Worm (Caenorhabditis elegans): ENCODE data around the gene sams-1.
"Not testable (repeated sequence)": the region's sequence is repeated elsewhere in the genome, so short reads cannot be mapped to it uniquely, and the experiment has no call there.

- not testable (repeated sequence) for TF ChIP-seq snpc-4 (tag; optimal IDR thresholded peaks at IDR 0.05); skn-1 (tag; optimal IDR thresholded peaks at IDR 0.05); unc-62 (GFP tag; optimal IDR thresholded peaks at IDR 0.05); elt-3 (tag; optimal IDR thresholded peaks at IDR 0.05); blmp-1 (tag; optimal IDR thresholded peaks at IDR 0.05); nhr-76 (tag; optimal IDR thresholded peaks at IDR 0.05); nhr-237 (tag; optimal IDR thresholded peaks at IDR 0.05); ztf-4 (tag; optimal IDR thresholded peaks at IDR 0.05)
Observed at ce11 chrX:11961103-11961502, 4.7 kb upstream of the sams-1 start, which contains the start of gene C49F5.13.

Data from whole organism, L1 larva.